Worm (Caenorhabditis elegans) whole organism, L1 larva: ENCODE measurements around the gene sod-4.

Experiments used
- ces-1 ChIP-seq: fragments of 150-350 bp; optimal IDR thresholded peaks from 2 replicates; lab custom pipeline; 2014; ENCODE audit warnings: missing biosample characterization, missing genetic modification reagents, missing genetic modification characterization
- dsc-1 ChIP-seq: sonication (generic microtip); optimal IDR thresholded peaks from 2 replicates; lab custom pipeline; 2016; ENCODE audit warnings: mild to moderate bottlenecking, missing genetic modification characterization, missing compliant biosample characterization
- egl-13 ChIP-seq: sonication (generic microtip); optimal IDR thresholded peaks from 2 replicates; lab custom pipeline; 2016; ENCODE audit warnings: missing genotype, missing genetic modification reagents, missing genetic modification characterization, missing compliant biosample characterization
- fkh-10 ChIP-seq: sonication (generic microtip); optimal IDR thresholded peaks from 2 replicates; lab custom pipeline; 2017; ENCODE audit warnings: missing biosample characterization, missing genetic modification reagents, missing genetic modification characterization
- lin-39 ChIP-seq: fragments of 150-350 bp; optimal IDR thresholded peaks from 2 replicates; lab custom pipeline; 2014; ENCODE audit warnings: missing biosample characterization, missing genetic modification reagents, missing genetic modification characterization
- lir-3 ChIP-seq: sonication (generic microtip); optimal IDR thresholded peaks from 2 replicates; lab custom pipeline; 2016; ENCODE audit warnings: mild to moderate bottlenecking, missing genetic modification characterization, moderate library complexity, missing compliant biosample characterization; ENCODE audit not compliant: poor library complexity
- lsy-2 ChIP-seq, 2 experiments: fragments of 150-350 bp; optimal IDR thresholded peaks; 2 replicates each; lab custom pipeline; 2014; ENCODE audit warnings: missing biosample characterization in 2 of 2, missing genetic modification characterization in 2 of 2
- mep-1 ChIP-seq: fragments of 150-350 bp; optimal IDR thresholded peaks from 2 replicates; lab custom pipeline; 2014; ENCODE audit warnings: missing biosample characterization, missing genetic modification characterization
- nhr-20 ChIP-seq: sonication (generic microtip); optimal IDR thresholded peaks from 2 replicates; lab custom pipeline; 2016; ENCODE audit warnings: mild to moderate bottlenecking, missing genetic modification characterization, missing compliant biosample characterization
- pqm-1 ChIP-seq: sonication (generic microtip); optimal IDR thresholded peaks from 3 replicates; lab custom pipeline; 2017; ENCODE audit warnings: missing biosample characterization, missing genetic modification characterization
- unc-86 ChIP-seq: sonication (generic microtip); optimal IDR thresholded peaks from 2 replicates; lab custom pipeline; 2016; ENCODE audit warnings: missing genetic modification characterization, missing compliant biosample characterization

ce11 chrIII:9513006-9513405 lies 12.8 kb upstream of the sod-4 start:
- no peak for TF ChIP-seq pqm-1
- no peak for TF ChIP-seq fkh-10
- no peak for TF ChIP-seq lsy-2 (tag; optimal IDR thresholded peaks at IDR 0.05; lab: Kevin White, UChicago)
- TF ChIP-seq lin-39: no peak
- no peak for TF ChIP-seq egl-13 (tag; lab: Kevin White, UChicago)
- no peak for TF ChIP-seq ces-1 (GFP tag; lab: Kevin White, UChicago)
- TF ChIP-seq lir-3 (tag; lab: Kevin White, UChicago): no peak
- no peak for TF ChIP-seq dsc-1 (tag; lab: Kevin White, UChicago)
- no peak for TF ChIP-seq mep-1 (tag; lab: Kevin White, UChicago)
- TF ChIP-seq unc-86 (tag; lab: Kevin White, UChicago): no peak
- no peak for TF ChIP-seq nhr-20 (tag; lab: Kevin White, UChicago)
